Fruit fly (Drosophila melanogaster) whole organism, embryonic: ENCODE measurements around the gene CG32074.

Experiments used
- CG18011 ChIP-seq: fragments of 200-800 bp; sonication (Bioruptor generic); optimal IDR thresholded peaks from 2 replicates; lab custom pipeline; 2017; ENCODE audit warnings: missing biosample characterization, missing genetic modification characterization, mild to moderate bottlenecking, moderate library complexity, missing genotype
- CG18262 ChIP-seq: fragments of 200-800 bp; optimal IDR thresholded peaks from 3 replicates; lab custom pipeline; 2019; ENCODE audit warnings: missing biosample characterization, mild to moderate bottlenecking, missing genetic modification characterization, moderate library complexity
- CG7357 ChIP-seq: fragments of 200-800 bp; sonication (Bioruptor generic); IDR thresholded peaks from 3 replicates; pipeline ENCODE4 v1.3.6; 2022; ENCODE audit warnings: missing biosample characterization, missing genetic modification characterization
- Poxn ChIP-seq: fragments of 200-800 bp; sonication (Bioruptor generic); IDR thresholded peaks from 2 replicates; pipeline ENCODE4 v1.3.6; 2022; ENCODE audit warnings: missing biosample characterization, missing genetic modification characterization
- al ChIP-seq: fragments of 200-800 bp; sonication (Bioruptor generic); IDR thresholded peaks from 2 replicates; pipeline ENCODE4 v1.3.6; 2022; ENCODE audit warnings: missing biosample characterization, missing genetic modification characterization

- TF ChIP-seq CG18262 (tag; lab: Kevin White, UChicago), result no peak
- no peak for TF ChIP-seq CG7357 (GFP tag; lab: Robert Waterston, UW)
- no peak for TF ChIP-seq Poxn (GFP tag; lab: Robert Waterston, UW)
- TF ChIP-seq al (GFP tag; lab: Robert Waterston, UW), result no peak
- peak; percentile 27 for TF ChIP-seq CG18011 (GFP tag; lab: Kevin White, UChicago)
Measured at dm6 chr3L:11169299-11170181, 37.4 kb upstream of the CG32074 start, which contains the start of the genes wls and Adck5.
